Fruit fly (Drosophila melanogaster): Measurements from ENCODE around the gene CG14324.

CG14324 gene

DNA sequence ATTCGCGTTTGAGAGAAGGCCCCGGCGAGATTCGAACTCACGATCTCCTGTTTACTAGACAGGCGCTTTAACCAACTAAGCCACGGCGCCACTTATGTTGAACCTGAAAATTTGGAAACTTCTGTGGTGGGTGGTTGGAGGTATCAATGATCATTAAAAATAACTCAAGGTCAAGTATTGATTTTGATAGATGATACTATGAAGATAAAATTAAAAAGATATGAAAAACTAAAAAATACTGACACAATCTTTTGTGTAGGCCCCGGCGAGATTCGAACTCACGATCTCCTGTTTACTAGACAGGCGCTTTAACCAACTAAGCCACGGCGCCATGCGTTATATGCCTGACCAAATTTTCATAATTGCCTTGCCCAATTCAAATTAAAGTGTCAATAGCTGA lies 6.0 kb upstream of the CG14324 start:
- TF ChIP-seq unc-4 (GFP tag; IDR thresholded peaks at IDR 0.05; ENCODE audit: partially characterized antibody) = no peak
- TF ChIP-seq Jarid2 (GFP tag; optimal IDR thresholded peaks at IDR 0.05) = no peak
- no peak for TF ChIP-seq crol (GFP tag; IDR thresholded peaks at IDR 0.05)
- peak; percentile 24; the same call in 1 of the 2 replicates for TF ChIP-seq hbn (GFP tag; IDR thresholded peaks at IDR 0.05; ENCODE audit: partially characterized antibody)
- TF ChIP-seq zfh1 (GFP tag; IDR thresholded peaks at IDR 0.05) = peak; percentile 26; the same call in 1 of the 3 replicates
- no peak for TF ChIP-seq CG1529 (GFP tag; optimal IDR thresholded peaks at IDR 0.05)
- no peak for TF ChIP-seq CG9817 (tag; optimal IDR thresholded peaks at IDR 0.05)
- TF ChIP-seq Fer1 (GFP tag; optimal IDR thresholded peaks at IDR 0.05) = no peak
- no peak for TF ChIP-seq Neu2 (GFP tag; optimal IDR thresholded peaks at IDR 0.05; ENCODE audit: borderline replicate concordance)
- TF ChIP-seq CG10462 (GFP tag; optimal IDR thresholded peaks at IDR 0.05) = no peak
- TF ChIP-seq Nf-YB (GFP tag; optimal IDR thresholded peaks at IDR 0.05) = no peak
- no peak for TF ChIP-seq YL-1 (GFP tag; optimal IDR thresholded peaks at IDR 0.05)
- peak; percentile 59 for TF ChIP-seq exex (tag; optimal IDR thresholded peaks at IDR 0.05)
- TF ChIP-seq Atf3 (GFP tag; optimal IDR thresholded peaks at IDR 0.05) = no peak
- TF ChIP-seq MESR4 (GFP tag; optimal IDR thresholded peaks at IDR 0.05) = no peak
- no peak for TF ChIP-seq CG17612 (GFP tag; IDR thresholded peaks at IDR 0.05)
- TF ChIP-seq nmo (GFP tag; optimal IDR thresholded peaks at IDR 0.05) = no peak
- no peak for TF ChIP-seq Lpt (GFP tag; optimal IDR thresholded peaks at IDR 0.05)
- TF ChIP-seq CG3407 (GFP tag; optimal IDR thresholded peaks at IDR 0.05) = no peak
- TF ChIP-seq Vsx1 (GFP tag; optimal IDR thresholded peaks at IDR 0.05) = no peak
- peak; percentile 55; the same call in 1 of the 2 replicates for TF ChIP-seq CG13287 (GFP tag; IDR thresholded peaks at IDR 0.05; ENCODE audit: partially characterized antibody)
- TF ChIP-seq peb (GFP tag; IDR thresholded peaks at IDR 0.05) = no peak
- no peak for TF ChIP-seq cas (GFP tag; IDR thresholded peaks at IDR 0.05)
- TF ChIP-seq CG4404 (GFP tag; IDR thresholded peaks at IDR 0.05) = no peak
- TF ChIP-seq nerfin-2 (GFP tag; IDR thresholded peaks at IDR 0.05; ENCODE audit: partially characterized antibody) = peak; percentile 82
- TF ChIP-seq fd64A (GFP tag; optimal IDR thresholded peaks at IDR 0.05) = no peak
- peak; percentile 81 for TF ChIP-seq amos (GFP tag; IDR thresholded peaks at IDR 0.05; ENCODE audit: partially characterized antibody)
- no peak for TF ChIP-seq CG11398 (GFP tag; optimal IDR thresholded peaks at IDR 0.05)
- no peak for TF ChIP-seq CG9215 (GFP tag; IDR thresholded peaks at IDR 0.05)
- no peak for TF ChIP-seq CG2129 (GFP tag; IDR thresholded peaks at IDR 0.05; ENCODE audit: partially characterized antibody)
- no peak for TF ChIP-seq CG9727 (GFP tag; optimal IDR thresholded peaks at IDR 0.05)
- no peak for TF ChIP-seq Aef1 (GFP tag; IDR thresholded peaks at IDR 0.05)
- no peak for TF ChIP-seq ewg (GFP tag; optimal IDR thresholded peaks at IDR 0.05)
- peak; percentile 81 for TF ChIP-seq mld (GFP tag; IDR thresholded peaks at IDR 0.05; ENCODE audit: partially characterized antibody)
- no peak for TF ChIP-seq CG17829 (tag; optimal IDR thresholded peaks at IDR 0.05)
- no peak for TF ChIP-seq CHES-1-like (GFP tag; optimal IDR thresholded peaks at IDR 0.05)
- no peak for TF ChIP-seq jing (GFP tag; optimal IDR thresholded peaks at IDR 0.05)
- no peak for TF ChIP-seq CG11696 (GFP tag; IDR thresholded peaks at IDR 0.05)
- TF ChIP-seq CG2202 (tag; optimal IDR thresholded peaks at IDR 0.05) = no peak
- TF ChIP-seq CG12104 (GFP tag; optimal IDR thresholded peaks at IDR 0.05) = no peak
- peak; percentile 61; the same call in 1 of the 2 replicates for TF ChIP-seq sna (GFP tag; IDR thresholded peaks at IDR 0.05; ENCODE audit: partially characterized antibody)
- TF ChIP-seq Pdp1 (GFP tag; optimal IDR thresholded peaks at IDR 0.05) = no peak
- no peak for TF ChIP-seq PHDP (tag; optimal IDR thresholded peaks at IDR 0.05)
- no peak for TF ChIP-seq jumu (GFP tag; optimal IDR thresholded peaks at IDR 0.05)
- no peak for TF ChIP-seq D19B (GFP tag; optimal IDR thresholded peaks at IDR 0.05)
- no peak for TF ChIP-seq CG13123 (GFP tag; optimal IDR thresholded peaks at IDR 0.05)
- TF ChIP-seq prd (optimal IDR thresholded peaks at IDR 0.05) = no peak
- no peak for TF ChIP-seq prd (GFP tag; IDR thresholded peaks at IDR 0.05)
- TF ChIP-seq zen (tag; optimal IDR thresholded peaks at IDR 0.05) = no peak
- peak; percentile 79 for TF ChIP-seq tna (GFP tag; IDR thresholded peaks at IDR 0.05; ENCODE audit: partially characterized antibody)

Data from whole organism, embryonic.